Fruit fly (Drosophila melanogaster): ENCODE data around the gene CG10366.
A peak's percentile ranks its signal among the peaks of the same experiment; 100 is the strongest.

CG10366 gene

DNA sequence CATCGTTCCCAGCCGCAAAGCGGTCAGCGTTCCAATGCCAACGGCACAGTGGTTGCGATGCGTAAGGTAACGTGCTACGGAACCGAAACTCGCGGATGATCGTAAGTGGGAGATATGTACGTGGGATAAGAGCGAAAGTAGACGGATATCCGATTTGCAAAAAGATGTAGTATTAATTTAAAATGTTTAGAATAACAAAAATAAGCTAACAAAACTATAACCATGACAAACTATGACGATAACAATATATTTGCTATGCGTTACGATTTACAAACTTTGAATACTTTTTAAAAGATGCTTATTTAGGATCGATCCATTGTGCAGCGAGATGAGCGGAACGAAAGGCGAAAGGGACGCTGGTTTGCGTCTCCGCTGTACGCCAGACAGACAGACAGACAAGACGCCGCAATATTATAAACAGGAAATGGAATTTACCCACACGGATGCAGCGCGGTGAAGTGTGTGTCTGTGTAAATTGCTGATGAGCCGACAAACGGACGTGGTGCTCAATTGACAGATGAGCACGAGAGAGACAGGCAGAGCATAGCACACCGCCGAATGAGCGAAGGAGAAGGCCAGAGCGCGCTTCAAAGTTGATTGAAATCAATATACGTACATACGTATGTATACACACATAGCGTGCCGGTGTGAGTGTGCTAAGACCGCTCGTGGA is 8.3 kb upstream of the CG10366 start (continued):
- TF ChIP-seq CG10959 (GFP tag; IDR thresholded peaks at IDR 0.05): peak; percentile 84
- TF ChIP-seq peb (GFP tag; IDR thresholded peaks at IDR 0.05): peak; percentile 89
- peak; percentile 99 for TF ChIP-seq Med (GFP tag)
- TF ChIP-seq ci (GFP tag; IDR thresholded peaks at IDR 0.05): peak; percentile 83
- TF ChIP-seq esg (GFP tag; conservative IDR thresholded peaks at IDR 0.05): peak; percentile 97
- TF ChIP-seq CG16813 (GFP tag; IDR thresholded peaks at IDR 0.05; ENCODE audit: partially characterized antibody): no peak
- no peak for TF ChIP-seq hbn (GFP tag; IDR thresholded peaks at IDR 0.05; ENCODE audit: partially characterized antibody)
- peak; percentile 83 for TF ChIP-seq wdn (GFP tag; IDR thresholded peaks at IDR 0.05)
- TF ChIP-seq unpg (GFP tag; optimal IDR thresholded peaks at IDR 0.05): peak; percentile 96
- TF ChIP-seq zfh1 (GFP tag; IDR thresholded peaks at IDR 0.05): peak; percentile 91
- TF ChIP-seq CG17359 (tag; optimal IDR thresholded peaks at IDR 0.05): peak; percentile 93
- TF ChIP-seq CG34376 (GFP tag; optimal IDR thresholded peaks at IDR 0.05): peak; percentile 88
- no peak for TF ChIP-seq h (optimal IDR thresholded peaks at IDR 0.05)
- TF ChIP-seq CG30020 (tag; optimal IDR thresholded peaks at IDR 0.05): peak; percentile 86
- TF ChIP-seq CG16779 (GFP tag; IDR thresholded peaks at IDR 0.05): peak; percentile 68
- peak; percentile 89 for TF ChIP-seq ken (GFP tag; IDR thresholded peaks at IDR 0.05)
- TF ChIP-seq CG6654 (GFP tag; optimal IDR thresholded peaks at IDR 0.05): peak; percentile 89
- no peak for TF ChIP-seq Kr (GFP tag; optimal IDR thresholded peaks at IDR 0.05)
- peak; percentile 80 for TF ChIP-seq CG15073 (GFP tag; optimal IDR thresholded peaks at IDR 0.05)
- peak; percentile 98 for TF ChIP-seq CG2678 (tag; optimal IDR thresholded peaks at IDR 0.05)
- TF ChIP-seq Dip3 (GFP tag; optimal IDR thresholded peaks at IDR 0.05): peak; percentile 97
- peak; percentile 93 for TF ChIP-seq wor (GFP tag; IDR thresholded peaks at IDR 0.05)
- peak; percentile 92 to 94 for TF ChIP-seq bsh (GFP tag; optimal IDR thresholded peaks at IDR 0.05)
- TF ChIP-seq Six4 (GFP tag; optimal IDR thresholded peaks at IDR 0.05): peak; percentile 93
- TF ChIP-seq gcm2 (GFP tag; optimal IDR thresholded peaks at IDR 0.05): peak; percentile 87
- no peak for TF ChIP-seq ash1 (GFP tag; optimal IDR thresholded peaks at IDR 0.05)
- peak; percentile 98 for TF ChIP-seq nmo (GFP tag; optimal IDR thresholded peaks at IDR 0.05)
- peak; percentile 90 for TF ChIP-seq CG14050 (GFP tag; IDR thresholded peaks at IDR 0.05)
- TF ChIP-seq nerfin-1 (tag; optimal IDR thresholded peaks at IDR 0.05): peak; percentile 80
- TF ChIP-seq aop (GFP tag; IDR thresholded peaks at IDR 0.05): peak; percentile 99
- peak; percentile 91 for TF ChIP-seq CG2875 (GFP tag; optimal IDR thresholded peaks at IDR 0.05)
- TF ChIP-seq insv (GFP tag; optimal IDR thresholded peaks at IDR 0.05): peak; percentile 67 to 85
- TF ChIP-seq Sox102F (GFP tag; optimal IDR thresholded peaks at IDR 0.05): peak; percentile 97
- TF ChIP-seq pros (GFP tag; optimal IDR thresholded peaks at IDR 0.05): peak; percentile 93
- TF ChIP-seq Mes4 (GFP tag; optimal IDR thresholded peaks at IDR 0.05): peak; percentile 93
- peak; percentile 85 for TF ChIP-seq Aef1 (GFP tag; IDR thresholded peaks at IDR 0.05)
- peak; percentile 95 for TF ChIP-seq row (GFP tag; IDR thresholded peaks at IDR 0.05)
- TF ChIP-seq dmrt99B (tag; optimal IDR thresholded peaks at IDR 0.05): peak; percentile 97
- TF ChIP-seq knrl (GFP tag; IDR thresholded peaks at IDR 0.05; ENCODE audit: partially characterized antibody): no peak
- TF ChIP-seq CG6689 (GFP tag; IDR thresholded peaks at IDR 0.05): peak; percentile 96
- TF ChIP-seq tap (tag; optimal IDR thresholded peaks at IDR 0.05): peak; percentile 89
- peak; percentile 94 for TF ChIP-seq CG4820 (GFP tag; optimal IDR thresholded peaks at IDR 0.05)
- peak; percentile 91 for TF ChIP-seq nau (GFP tag; optimal IDR thresholded peaks at IDR 0.05)
- TF ChIP-seq Sox100B (GFP tag; optimal IDR thresholded peaks at IDR 0.05): peak; percentile 97
- peak; percentile 95 for TF ChIP-seq Atf3 (GFP tag; optimal IDR thresholded peaks at IDR 0.05)
- peak; percentile 67 for TF ChIP-seq crol (GFP tag; IDR thresholded peaks at IDR 0.05)
- peak; percentile 96 for TF ChIP-seq CG10462 (GFP tag; optimal IDR thresholded peaks at IDR 0.05)
- peak; percentile 92 for TF ChIP-seq tgo (GFP tag; IDR thresholded peaks at IDR 0.05)
- peak; percentile 97 for TF ChIP-seq shn (GFP tag; optimal IDR thresholded peaks at IDR 0.05)
- TF ChIP-seq CG34224 (GFP tag; IDR thresholded peaks at IDR 0.05; ENCODE audit: partially characterized antibody): no peak; the same call in 1 of the 3 replicates

Data from whole organism, embryonic.